Worm (Caenorhabditis elegans): ENCODE results near the gene srz-31.

DNA sequence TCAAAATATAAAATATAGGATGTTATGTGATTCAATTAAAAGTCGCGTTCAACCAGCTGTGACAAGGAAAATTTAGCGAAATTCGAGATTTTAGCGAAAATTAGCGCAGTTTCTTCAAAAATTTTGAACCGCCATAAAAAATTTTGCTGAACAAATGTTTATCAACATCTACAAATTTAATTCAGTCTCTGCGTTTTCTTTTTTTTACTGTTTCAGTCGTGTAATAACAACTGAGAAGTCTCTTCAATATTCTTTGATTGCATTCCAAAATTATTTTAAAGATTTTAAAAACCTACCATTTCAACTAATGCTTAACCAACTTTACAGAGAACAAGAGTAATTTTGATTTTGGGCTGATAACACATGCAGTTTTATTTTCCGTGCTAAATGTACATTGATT, 26.9 kb downstream of the srz-31 start:
- TF ChIP-seq elt-2 (tag; optimal IDR thresholded peaks at IDR 0.05) (no peak), lin-11 (tag; optimal IDR thresholded peaks at IDR 0.05) (no peak), elt-4 (tag; optimal IDR thresholded peaks at IDR 0.05) (no peak)

All from whole organism, late embryonic.